Fruit fly (Drosophila melanogaster) whole organism, embryonic: ENCODE results near the gene CG34310.

ENCODE experiments used
- Ada2b ChIP-seq: fragments of 200-800 bp; sonication (Bioruptor generic); IDR thresholded peaks from 2 replicates; pipeline ENCODE4 v1.3.6; 2022; ENCODE audit warnings: missing biosample characterization, missing genetic modification characterization
- Bgb ChIP-seq: fragments of 200-800 bp; sonication (Bioruptor generic); IDR thresholded peaks from 2 replicates; pipeline ENCODE4 v1.3.6; 2022; ENCODE audit warnings: missing biosample characterization, missing genetic modification characterization; ENCODE audit not compliant: partially characterized antibody
- CG10267 ChIP-seq: fragments of 200-800 bp; sonication (Bioruptor generic); optimal IDR thresholded peaks from 2 replicates; lab custom pipeline; 2018; ENCODE audit warnings: missing biosample characterization, mild to moderate bottlenecking, missing genetic modification characterization, moderate library complexity
- CG10543 ChIP-seq: fragments of 200-800 bp; sonication (Bioruptor generic); optimal IDR thresholded peaks from 3 replicates; lab custom pipeline; 2017; ENCODE audit warnings: missing biosample characterization, mild to moderate bottlenecking, missing genetic modification characterization, moderate library complexity
- CG10979 ChIP-seq: fragments of 200-800 bp; sonication (Bioruptor generic); optimal IDR thresholded peaks from 2 replicates; lab custom pipeline; 2018; ENCODE audit warnings: missing biosample characterization, mild to moderate bottlenecking, missing genetic modification characterization, moderate library complexity
- CG17186 ChIP-seq: fragments of 200-800 bp; sonication (Bioruptor generic); optimal IDR thresholded peaks from 3 replicates; lab custom pipeline; 2017; ENCODE audit warnings: missing biosample characterization, missing genetic modification reagents, missing genetic modification characterization
- CG2129 ChIP-seq: fragments of 200-800 bp; sonication (Bioruptor generic); IDR thresholded peaks from 2 replicates; pipeline ENCODE4 v1.3.6; 2022; ENCODE audit warnings: missing biosample characterization, missing genetic modification characterization; ENCODE audit not compliant: partially characterized antibody
- CG2712 ChIP-seq: fragments of 200-800 bp; optimal IDR thresholded peaks from 3 replicates; lab custom pipeline; 2019; ENCODE audit warnings: missing biosample characterization, mild to moderate bottlenecking, missing genetic modification characterization, moderate library complexity
- CG42726 ChIP-seq: fragments of 200-800 bp; sonication (Bioruptor generic); IDR thresholded peaks from 2 replicates; pipeline ENCODE4 v1.3.6; 2022; ENCODE audit warnings: missing biosample characterization, missing genetic modification characterization; ENCODE audit not compliant: partially characterized antibody
- CG7745 ChIP-seq: fragments of 200-800 bp; sonication (Bioruptor generic); optimal IDR thresholded peaks from 2 replicates; lab custom pipeline; 2018; ENCODE audit warnings: missing biosample characterization, mild to moderate bottlenecking, missing genetic modification characterization, moderate library complexity
- CG7963 ChIP-seq: fragments of 200-800 bp; sonication (Bioruptor generic); IDR thresholded peaks from 3 replicates; pipeline ENCODE4 v1.3.6; 2022; ENCODE audit warnings: missing biosample characterization, missing genetic modification characterization; ENCODE audit not compliant: partially characterized antibody
- CG8290 ChIP-seq, 3 experiments: fragments of 200-800 bp; sonication (Bioruptor generic); optimal IDR thresholded peaks; 2 replicates each; lab custom pipeline; 2016 to 2019; ENCODE audit warnings: missing biosample characterization in 3 of 3, missing genetic modification characterization in 3 of 3, mild to moderate bottlenecking in 2 of 3, moderate library complexity in 1 of 3
- CG8478 ChIP-seq: fragments of >200 bp; optimal IDR thresholded peaks from 2 replicates; lab custom pipeline; 2018
- CTCF ChIP-seq: fragments of 200-800 bp; sonication (Bioruptor generic); optimal IDR thresholded peaks from 2 replicates; lab custom pipeline; 2017; ENCODE audit warnings: missing biosample characterization, mild to moderate bottlenecking, missing genetic modification characterization, moderate library complexity
- D ChIP-seq, 2 experiments: fragments of 200-800 bp in 1 of 2; fragments of >200 bp in 1 of 2; sonication (Bioruptor generic) in 1 of 2; optimal IDR thresholded peaks; 2 replicates in 1 of 2; 3 replicates in 1 of 2; lab custom pipeline; 2017; ENCODE audit warnings: mild to moderate bottlenecking in 1 of 2, missing biosample characterization in 1 of 2, missing genetic modification characterization in 1 of 2, missing genetic modification reagents in 1 of 2
- Dref ChIP-seq: fragments of 200-800 bp; sonication (Bioruptor generic); IDR thresholded peaks from 2 replicates; pipeline ENCODE4 v1.3.6; 2022; ENCODE audit warnings: missing biosample characterization, missing genetic modification characterization
- HLH4C ChIP-seq: fragments of 200-800 bp; sonication (Bioruptor generic); IDR thresholded peaks from 3 replicates; pipeline ENCODE4 v1.3.6; 2022; ENCODE audit warnings: missing biosample characterization, missing genetic modification characterization; ENCODE audit not compliant: partially characterized antibody
- Lpt ChIP-seq: fragments of >200 bp; optimal IDR thresholded peaks from 2 replicates; lab custom pipeline; 2018; ENCODE audit warnings: missing biosample characterization, missing genetic modification characterization
- Med ChIP-seq: fragments of 200-800 bp; sonication (Bioruptor generic); peaks from one replicate; lab custom pipeline; 2016; ENCODE audit warnings: missing biosample characterization, missing genetic modification characterization, mild to moderate bottlenecking, inconsistent platforms, moderate library complexity
- Myb ChIP-seq: fragments of 200-800 bp; sonication (Bioruptor generic); optimal IDR thresholded peaks from 2 replicates; lab custom pipeline; 2016; ENCODE audit warnings: missing biosample characterization, missing genetic modification characterization
- Oaz ChIP-seq: fragments of 200-800 bp; sonication (Bioruptor generic); IDR thresholded peaks from 2 replicates; pipeline ENCODE4 v1.3.6; 2022; ENCODE audit warnings: missing biosample characterization, missing genetic modification characterization
- Ravus ChIP-seq: fragments of 200-800 bp; sonication (Bioruptor generic); IDR thresholded peaks from 2 replicates; pipeline ENCODE4 v1.3.6; 2022; ENCODE audit warnings: missing biosample characterization, missing genetic modification characterization
- Sry-δ ChIP-seq: fragments of 200-800 bp; sonication (Bioruptor generic); optimal IDR thresholded peaks from 2 replicates; lab custom pipeline; 2016; ENCODE audit warnings: missing biosample characterization, missing genetic modification characterization
- YL-1 ChIP-seq: fragments of 200-800 bp; sonication (Bioruptor generic); optimal IDR thresholded peaks from 3 replicates; lab custom pipeline; 2017; ENCODE audit warnings: missing biosample characterization, mild to moderate bottlenecking, missing genetic modification characterization
- ac ChIP-seq: fragments of 200-800 bp; sonication (Bioruptor generic); optimal IDR thresholded peaks from 3 replicates; lab custom pipeline; 2017; ENCODE audit warnings: missing biosample characterization, mild to moderate bottlenecking, missing genetic modification characterization
- ara ChIP-seq: fragments of 200-800 bp; sonication (Bioruptor generic); IDR thresholded peaks from 2 replicates; pipeline ENCODE4 v1.3.6; 2022; ENCODE audit warnings: missing biosample characterization, missing genetic modification characterization
- ato ChIP-seq: fragments of 200-800 bp; sonication (Bioruptor generic); IDR thresholded peaks from 2 replicates; pipeline ENCODE4 v1.3.6; 2022; ENCODE audit warnings: missing biosample characterization, missing genetic modification characterization; ENCODE audit not compliant: partially characterized antibody
- bcd ChIP-seq: fragments of 200-800 bp; sonication (Bioruptor generic); optimal IDR thresholded peaks from 2 replicates; lab custom pipeline; 2017; ENCODE audit warnings: missing biosample characterization, mild to moderate bottlenecking, missing genetic modification characterization
- bowl ChIP-seq: fragments of 200-800 bp; sonication (Bioruptor generic); IDR thresholded peaks from 2 replicates; pipeline ENCODE4 v1.3.6; 2022; ENCODE audit warnings: missing biosample characterization, missing genetic modification characterization
- chinmo ChIP-seq: fragments of 200-800 bp; sonication (Bioruptor generic); IDR thresholded peaks from 4 replicates; pipeline ENCODE4 v1.3.6; 2022; ENCODE audit warnings: missing biosample characterization, missing genetic modification characterization; ENCODE audit not compliant: partially characterized antibody
- chn ChIP-seq: fragments of 200-800 bp; sonication (Bioruptor generic); optimal IDR thresholded peaks from 2 replicates; lab custom pipeline; 2016; ENCODE audit warnings: missing biosample characterization, missing genetic modification characterization
- croc ChIP-seq: fragments of 200-800 bp; sonication (Bioruptor generic); conservative IDR thresholded peaks from 3 replicates; pipeline ENCODE4 v1.3.6; 2022; ENCODE audit warnings: missing biosample characterization, missing genetic modification characterization
- da ChIP-seq: fragments of 200-800 bp; sonication (Bioruptor generic); optimal IDR thresholded peaks from 2 replicates; lab custom pipeline; 2016; ENCODE audit warnings: missing biosample characterization, missing genetic modification characterization
- en ChIP-seq: fragments of 200-800 bp; sonication (Bioruptor generic); optimal IDR thresholded peaks from 2 replicates; lab custom pipeline; 2016; ENCODE audit warnings: missing biosample characterization, missing genetic modification characterization
- gsb ChIP-seq: fragments of 200-800 bp; sonication (Bioruptor generic); IDR thresholded peaks from 2 replicates; pipeline ENCODE4 v1.3.6; 2022; ENCODE audit warnings: missing biosample characterization, missing genetic modification characterization
- gsb-n ChIP-seq: fragments of 200-800 bp; sonication (Bioruptor generic); optimal IDR thresholded peaks from 3 replicates; lab custom pipeline; 2018; ENCODE audit warnings: missing biosample characterization, mild to moderate bottlenecking, missing genetic modification characterization
- hb ChIP-seq: fragments of 200-800 bp; sonication (Bioruptor generic); IDR thresholded peaks from 3 replicates; pipeline ENCODE4 v1.3.6; 2022; ENCODE audit warnings: missing biosample characterization, missing genetic modification characterization; ENCODE audit not compliant: partially characterized antibody
- hkb ChIP-seq, 2 experiments: fragments of 200-800 bp in 1 of 2; fragments of >200 bp in 1 of 2; sonication (Bioruptor generic) in 1 of 2; IDR thresholded peaks in 1 of 2; optimal IDR thresholded peaks in 1 of 2; 2 replicates each; pipeline versions ENCODE4 v1.3.6 to Lab custom; 2017 to 2022; ENCODE audit warnings: missing biosample characterization in 1 of 2, missing genetic modification characterization in 1 of 2
- lbe ChIP-seq: fragments of 200-800 bp; sonication (Bioruptor generic); optimal IDR thresholded peaks from 2 replicates; lab custom pipeline; 2016; ENCODE audit warnings: missing biosample characterization, mild to moderate bottlenecking, missing genetic modification characterization
- phol ChIP-seq: fragments of 200-800 bp; sonication (Bioruptor generic); optimal IDR thresholded peaks from 3 replicates; lab custom pipeline; 2018; ENCODE audit warnings: missing biosample characterization, mild to moderate bottlenecking, missing genetic modification characterization, moderate library complexity
- row ChIP-seq: fragments of 200-800 bp; sonication (Bioruptor generic); IDR thresholded peaks from 3 replicates; pipeline ENCODE4 v1.3.6; 2022; ENCODE audit warnings: missing biosample characterization, missing genetic modification characterization
- sim ChIP-seq: fragments of 200-800 bp; sonication (Bioruptor generic); IDR thresholded peaks from 2 replicates; pipeline ENCODE4 v1.3.6; 2022; ENCODE audit warnings: missing biosample characterization, missing genetic modification characterization
- sr ChIP-seq: fragments of 200-800 bp; sonication (Bioruptor generic); IDR thresholded peaks from 3 replicates; pipeline ENCODE4 v1.3.6; 2022; ENCODE audit warnings: missing biosample characterization, missing genetic modification characterization
- tll ChIP-seq, 2 experiments: fragments of 200-800 bp in 1 of 2; fragments of >200 bp in 1 of 2; sonication (Bioruptor generic) in 1 of 2; optimal IDR thresholded peaks; 2 replicates each; lab custom pipeline; 2017 to 2019; ENCODE audit warnings: missing biosample characterization in 2 of 2, missing genetic modification characterization in 2 of 2, mild to moderate bottlenecking in 1 of 2, moderate library complexity in 1 of 2
- trem ChIP-seq: fragments of 200-800 bp; optimal IDR thresholded peaks from 3 replicates; lab custom pipeline; 2019; ENCODE audit warnings: missing biosample characterization, mild to moderate bottlenecking, missing genetic modification characterization, moderate library complexity
- trh ChIP-seq: fragments of 200-800 bp; sonication (Bioruptor generic); optimal IDR thresholded peaks from 2 replicates; lab custom pipeline; 2016; ENCODE audit warnings: missing biosample characterization, missing genetic modification characterization
- vnd ChIP-seq: fragments of 200-800 bp; sonication (Bioruptor generic); IDR thresholded peaks from 3 replicates; pipeline ENCODE4 v1.3.6; 2022; ENCODE audit warnings: missing biosample characterization, missing genetic modification characterization; ENCODE audit not compliant: partially characterized antibody

CG34310 gene

dm6 chr2L:6722822-6723749 is 59.6 kb downstream of the CG34310 start, which contains the start of gene homer (continued):
- TF ChIP-seq CG7745 = peak; percentile 72
- no peak for TF ChIP-seq Lpt (GFP tag; lab: Kevin White, UChicago)
- TF ChIP-seq Myb (GFP tag; lab: Kevin White, UChicago) = no peak
- peak; percentile 70 for TF ChIP-seq Med (GFP tag; lab: Kevin White, UChicago)
- peak in 1 of 2 experiments; percentile 70 for TF ChIP-seq tll (GFP tag; optimal IDR thresholded peaks at IDR 0.05; lab: Kevin White, UChicago)
- peak; percentile 22 for TF ChIP-seq da (GFP tag; lab: Kevin White, UChicago)
- TF ChIP-seq bowl = no peak
- peak; percentile 1 for TF ChIP-seq CG17186 (GFP tag; lab: Kevin White, UChicago)
- TF ChIP-seq Ravus (GFP tag; lab: Robert Waterston, UW) = no peak
- peak; percentile 94 for TF ChIP-seq CG8478 (lab: Kevin White, UChicago)
- TF ChIP-seq sr = peak; percentile 98
- TF ChIP-seq Ada2b (GFP tag; lab: Robert Waterston, UW) = no peak
- TF ChIP-seq row = peak; percentile 47; the same call in 2 of the 3 replicates
- peak; percentile 27 for TF ChIP-seq ac (GFP tag; lab: Kevin White, UChicago)
- TF ChIP-seq vnd (GFP tag; lab: Robert Waterston, UW) = peak; percentile 93
- no peak for TF ChIP-seq gsb (GFP tag; lab: Robert Waterston, UW)
- no peak for TF ChIP-seq trh (GFP tag; lab: Kevin White, UChicago)
- TF ChIP-seq Dref (GFP tag; lab: Robert Waterston, UW) = peak; percentile 98
- TF ChIP-seq sim = no peak
- peak; percentile 97 for TF ChIP-seq HLH4C
- peak; percentile 65 for TF ChIP-seq YL-1 (GFP tag; lab: Kevin White, UChicago)
- TF ChIP-seq Sry-δ = peak; percentile 91
- TF ChIP-seq CG8290 (GFP tag; optimal IDR thresholded peaks at IDR 0.05; lab: Kevin White, UChicago) = no peak
- TF ChIP-seq CG8290 (tag; optimal IDR thresholded peaks at IDR 0.05; lab: Kevin White, UChicago) = no peak
- peak; percentile 50 for TF ChIP-seq CG10543 (GFP tag; lab: Kevin White, UChicago)
- TF ChIP-seq chinmo (GFP tag; lab: Robert Waterston, UW) = peak; percentile 92; the same call in 3 of the 4 replicates
- TF ChIP-seq Bgb = peak; percentile 96
- peak; percentile 65 for TF ChIP-seq trem (tag; lab: Kevin White, UChicago)
- peak; percentile 95 for TF ChIP-seq ato
- TF ChIP-seq phol (tag; lab: Kevin White, UChicago) = peak; percentile 37
- TF ChIP-seq CG42726 (GFP tag; lab: Robert Waterston, UW) = peak; percentile 85
- peak; percentile 95 for TF ChIP-seq hb
- TF ChIP-seq CG2712 (tag; lab: Kevin White, UChicago) = peak; percentile 29
- peak; percentile 48 for TF ChIP-seq gsb-n (tag; lab: Kevin White, UChicago)
- no peak for TF ChIP-seq Oaz (GFP tag; lab: Robert Waterston, UW)
- no peak for TF ChIP-seq chn (GFP tag; lab: Kevin White, UChicago)
- peak; percentile 9 for TF ChIP-seq D (optimal IDR thresholded peaks at IDR 0.05; lab: Kevin White, UChicago)
- TF ChIP-seq D (GFP tag; optimal IDR thresholded peaks at IDR 0.05; lab: Kevin White, UChicago) = no peak
- no peak for TF ChIP-seq ara (GFP tag; lab: Robert Waterston, UW)
- TF ChIP-seq bcd (GFP tag; lab: Kevin White, UChicago) = no peak
- no peak for TF ChIP-seq hkb (optimal IDR thresholded peaks at IDR 0.05; lab: Kevin White, UChicago)
- TF ChIP-seq hkb (GFP tag; IDR thresholded peaks at IDR 0.05; lab: Robert Waterston, UW) = peak; percentile 10; the same call in 1 of the 2 replicates
- TF ChIP-seq lbe (GFP tag; lab: Kevin White, UChicago) = peak; percentile 43
- TF ChIP-seq CG7963 = peak; percentile 95
- TF ChIP-seq CG10979 (tag; lab: Kevin White, UChicago) = no peak
- peak; percentile 11 for TF ChIP-seq en (GFP tag; lab: Kevin White, UChicago)
- TF ChIP-seq CG2129 = peak; percentile 81
- TF ChIP-seq croc (GFP tag; lab: Robert Waterston, UW) = no peak
- TF ChIP-seq CTCF (GFP tag; lab: Kevin White, UChicago) = no peak
- peak; percentile 28 for TF ChIP-seq CG10267 (tag; lab: Kevin White, UChicago)
